Worm (Caenorhabditis elegans) whole organism, young adult: ENCODE results near the gene R02F11.2.

Source experiments
- F52B5.7 ChIP-seq: sonication (generic microtip); optimal IDR thresholded peaks from 2 replicates; lab custom pipeline; 2016; ENCODE audit warnings: mild to moderate bottlenecking, missing genetic modification characterization, missing compliant biosample characterization
- Y56A3A.18 ChIP-seq: fragments of 200-800 bp; sonication (Bioruptor generic); IDR thresholded peaks from 2 replicates; pipeline ENCODE4 v1.3.6; 2022; ENCODE audit warnings: missing genetic modification reagents, missing genetic modification characterization, missing compliant biosample characterization
- ZK185.1 ChIP-seq: sonication (generic microtip); optimal IDR thresholded peaks from 2 replicates; lab custom pipeline; 2016; ENCODE audit warnings: mild to moderate bottlenecking, missing genetic modification characterization, missing compliant biosample characterization; ENCODE audit not compliant: poor library complexity, severe bottlenecking
- athp-1 ChIP-seq: sonication (generic microtip); optimal IDR thresholded peaks from 2 replicates; lab custom pipeline; 2017; ENCODE audit warnings: mild to moderate bottlenecking, missing genetic modification characterization, missing compliant biosample characterization
- mel-28 ChIP-seq: sonication (generic microtip); optimal IDR thresholded peaks from 2 replicates; lab custom pipeline; 2016; ENCODE audit warnings: borderline replicate concordance, mild to moderate bottlenecking, missing genetic modification characterization, missing compliant biosample characterization
- nfya-2 ChIP-seq: fragments of 200-800 bp; sonication (Bioruptor generic); IDR thresholded peaks from 2 replicates; pipeline ENCODE4 v1.3.6; 2022; ENCODE audit warnings: missing genetic modification reagents, missing genetic modification characterization, missing compliant biosample characterization
- rec-8 ChIP-seq, 2 experiments: sonication (generic microtip); optimal IDR thresholded peaks; 2 replicates each; lab custom pipeline; 2016; ENCODE audit warnings: mild to moderate bottlenecking in 2 of 2, missing genetic modification characterization in 2 of 2, missing genetic modification reagents in 2 of 2, missing genotype in 2 of 2, missing biosample characterization in 1 of 2, missing compliant biosample characterization in 1 of 2, moderate library complexity in 1 of 2
- snpc-4 ChIP-seq, 5 experiments: fragments of 150-350 bp in 1 of 5; sonication (generic microtip) in 4 of 5; optimal IDR thresholded peaks; 2 replicates each; lab custom pipeline; 2014 to 2018; ENCODE audit warnings: missing genetic modification characterization in 5 of 5, missing biosample characterization in 3 of 5, antibody characterized with exemption in 2 of 5, mild to moderate bottlenecking in 2 of 5, missing compliant biosample characterization in 2 of 5, missing genotype in 2 of 5, moderate library complexity in 2 of 5, missing genetic modification reagents in 1 of 5
- unc-62 ChIP-seq: fragments of 150-350 bp; optimal IDR thresholded peaks from 2 replicates; lab custom pipeline; 2014; ENCODE audit warnings: missing biosample characterization, missing genetic modification reagents, missing genetic modification characterization

ce11 chrV:4841179-4841578 is 46.8 kb downstream of the R02F11.2 start, which contains the start of gene cwp-1:
- TF ChIP-seq rec-8 (tag; optimal IDR thresholded peaks at IDR 0.05; lab: Kevin White, UChicago) (no peak), nfya-2 (GFP tag; lab: Robert Waterston, UW) (no peak), mel-28 (tag; lab: Kevin White, UChicago) (no peak), snpc-4 (GFP tag; optimal IDR thresholded peaks at IDR 0.05; lab: Kevin White, UChicago) (no peak), snpc-4 (tag; optimal IDR thresholded peaks at IDR 0.05; lab: Kevin White, UChicago) (no peak), F52B5.7 (tag; lab: Kevin White, UChicago) (no peak), unc-62 (GFP tag; lab: Kevin White, UChicago) (no peak), Y56A3A.18 (GFP tag; lab: Robert Waterston, UW) (no peak), athp-1 (no peak), ZK185.1 (tag; lab: Kevin White, UChicago) (no peak)
